Fruit fly (Drosophila melanogaster): ENCODE measurements around the gene Spn38F.
A peak's percentile ranks its signal among the peaks of the same experiment; 100 is the strongest.

Gene Spn38F

dm6 chr2L:20831060-20831459, 6.7 kb downstream of the Spn38F start, which contains the start of gene CG31674:
TSS of gene CG31674 (plus strand) at chr2L:20831262.
- TF ChIP-seq dl (GFP tag; optimal IDR thresholded peaks at IDR 0.05; ENCODE audit: insufficient read depth in 1 of 2, partially characterized antibody in 2 of 2) = peak in 1 of 2 experiments; percentile 20
- TF ChIP-seq lola (GFP tag; optimal IDR thresholded peaks at IDR 0.05) = no peak
- peak; percentile 50 for TF ChIP-seq Dif (GFP tag; optimal IDR thresholded peaks at IDR 0.05; ENCODE audit: partially characterized antibody)
- TF ChIP-seq brk (GFP tag; optimal IDR thresholded peaks at IDR 0.05) = peak; percentile 53
- peak; percentile 59 for TF ChIP-seq h (GFP tag; optimal IDR thresholded peaks at IDR 0.05)
- TF ChIP-seq woc (GFP tag; optimal IDR thresholded peaks at IDR 0.05) = no peak
- no peak for TF ChIP-seq HLH106 (tag; optimal IDR thresholded peaks at IDR 0.05)
- no peak for TF ChIP-seq Rel (GFP tag; optimal IDR thresholded peaks at IDR 0.05)
- TF ChIP-seq Rel (tag; optimal IDR thresholded peaks at IDR 0.05) = peak; percentile 14
- no peak for TF ChIP-seq ey (GFP tag; optimal IDR thresholded peaks at IDR 0.05)
- no peak for TF ChIP-seq pan (optimal IDR thresholded peaks at IDR 0.05)
- TF ChIP-seq dmrt93B (GFP tag; optimal IDR thresholded peaks at IDR 0.05) = no peak
- no peak for TF ChIP-seq Sp1 (GFP tag; optimal IDR thresholded peaks at IDR 0.05)

- TF ChIP-seq Rel (GFP tag; optimal IDR thresholded peaks at IDR 0.05) (no peak), Rel (tag; optimal IDR thresholded peaks at IDR 0.05) (peak; percentile 94), Dfd (GFP tag; optimal IDR thresholded peaks at IDR 0.05) (no peak), Abd-B (GFP tag; optimal IDR thresholded peaks at IDR 0.05) (no peak), GATAd (GFP tag; optimal IDR thresholded peaks at IDR 0.05) (no peak), Hnf4 (GFP tag; optimal IDR thresholded peaks at IDR 0.05) (peak; percentile 22), fru (GFP tag; optimal IDR thresholded peaks at IDR 0.05) (peak; percentile 27), Myc (optimal IDR thresholded peaks at IDR 0.05) (no peak), CG32264 (GFP tag; optimal IDR thresholded peaks at IDR 0.05) (no peak), CG9705 (GFP tag; optimal IDR thresholded peaks at IDR 0.05) (no peak), N (GFP tag; optimal IDR thresholded peaks at IDR 0.05) (no peak), sv (GFP tag; optimal IDR thresholded peaks at IDR 0.05) (no peak), HLH106 (tag; optimal IDR thresholded peaks at IDR 0.05) (peak; percentile 39), br (GFP tag; optimal IDR thresholded peaks at IDR 0.05) (peak; percentile 35), psq (GFP tag; optimal IDR thresholded peaks at IDR 0.05) (no peak), Hr83 (GFP tag; optimal IDR thresholded peaks at IDR 0.05; ENCODE audit: poor library complexity, severe bottlenecking) (peak; percentile 38), dsf (GFP tag; optimal IDR thresholded peaks at IDR 0.05; ENCODE audit: borderline replicate concordance) (no peak), lola (GFP tag; optimal IDR thresholded peaks at IDR 0.05) (no peak), brk (GFP tag; optimal IDR thresholded peaks at IDR 0.05) (peak; percentile 55), Hr78 (GFP tag; optimal IDR thresholded peaks at IDR 0.05) (no peak), woc (GFP tag; optimal IDR thresholded peaks at IDR 0.05) (no peak), rgr (GFP tag; optimal IDR thresholded peaks at IDR 0.05) (peak; percentile 25), tai (GFP tag; optimal IDR thresholded peaks at IDR 0.05) (no peak), jim (GFP tag; optimal IDR thresholded peaks at IDR 0.05) (no peak), ey (GFP tag; optimal IDR thresholded peaks at IDR 0.05) (peak; percentile 0), Sp1 (GFP tag; optimal IDR thresholded peaks at IDR 0.05) (no peak), CrebA (GFP tag; optimal IDR thresholded peaks at IDR 0.05; ENCODE audit: borderline replicate concordance) (no peak), pan (optimal IDR thresholded peaks at IDR 0.05) (no peak), sage (GFP tag; optimal IDR thresholded peaks at IDR 0.05) (peak; percentile 56), OdsH (GFP tag; optimal IDR thresholded peaks at IDR 0.05) (peak; percentile 52), usp (GFP tag; optimal IDR thresholded peaks at IDR 0.05) (no peak), Dif (GFP tag; optimal IDR thresholded peaks at IDR 0.05; ENCODE audit: partially characterized antibody) (peak; percentile 0), Vsx2 (GFP tag; optimal IDR thresholded peaks at IDR 0.05; ENCODE audit: partially characterized antibody) (no peak), Jra (GFP tag; optimal IDR thresholded peaks at IDR 0.05) (no peak), h (GFP tag; optimal IDR thresholded peaks at IDR 0.05) (peak; percentile 70), foxo (GFP tag; optimal IDR thresholded peaks at IDR 0.05) (peak in 1 of 2 experiments; percentile 49)
These were observed 7.9 kb downstream of the Spn38F start for dm6 chr2L:20829755-20830396.
